Worm (Caenorhabditis elegans): Measurements from ENCODE around the gene dph-5.
A peak's percentile ranks its signal among the peaks of the same experiment; 100 is the strongest.

Gene dph-5

DNA sequence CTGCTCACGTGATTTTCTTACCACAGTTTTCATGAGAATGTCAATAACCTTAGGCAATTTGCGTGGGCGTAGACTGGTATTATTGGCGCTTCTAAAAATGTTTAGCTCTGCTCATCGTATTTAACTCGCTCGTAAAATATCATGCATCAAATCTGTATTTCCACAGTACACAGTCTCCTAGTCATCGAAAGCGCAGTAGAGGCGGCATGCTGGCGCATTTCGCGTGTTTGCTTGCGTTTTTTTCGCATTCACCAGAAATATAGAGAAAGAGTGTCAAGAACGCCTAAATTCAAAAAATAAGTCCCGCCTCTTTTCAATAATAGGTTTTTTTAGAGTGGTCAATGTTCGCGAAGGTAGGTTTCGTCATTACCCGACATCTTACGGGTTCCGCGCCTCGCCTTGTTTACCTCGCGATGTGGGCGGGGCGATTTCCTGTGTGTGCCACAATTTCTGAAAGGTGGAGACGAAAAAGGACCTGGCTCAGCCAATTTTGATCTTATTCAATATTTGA lies 26.7 kb downstream of the dph-5 start (continued):
- TF ChIP-seq fkh-10 (GFP tag; optimal IDR thresholded peaks at IDR 0.05) (no peak), unc-39 (tag; optimal IDR thresholded peaks at IDR 0.05) (no peak), ces-1 (GFP tag; optimal IDR thresholded peaks at IDR 0.05) (no peak), F37D6.2 (tag; optimal IDR thresholded peaks at IDR 0.05) (no peak), hlh-30 (tag; optimal IDR thresholded peaks at IDR 0.05; ENCODE audit: insufficient read depth) (peak; percentile 36), unc-62 (GFP tag; optimal IDR thresholded peaks at IDR 0.05 in 1 of 2) (peak in 1 of 2 experiments; percentile 88), unc-62 (tag; optimal IDR thresholded peaks at IDR 0.05) (no peak), ceh-28 (tag; optimal IDR thresholded peaks at IDR 0.05) (no peak), ZK546.5 (tag; optimal IDR thresholded peaks at IDR 0.05) (no peak), ceh-82 (tag; optimal IDR thresholded peaks at IDR 0.05) (no peak), tag-97 (GFP tag; IDR thresholded peaks at IDR 0.05) (no peak), pha-4 (GFP tag; IDR thresholded peaks at IDR 0.05) (peak; percentile 66), pha-4 (tag; optimal IDR thresholded peaks at IDR 0.05) (no peak), Y5F2A.4 (GFP tag; optimal IDR thresholded peaks at IDR 0.05) (no peak), dmd-6 (GFP tag; IDR thresholded peaks at IDR 0.05) (peak; percentile 57), T20F7.1 (GFP tag; optimal IDR thresholded peaks at IDR 0.05) (peak; percentile 63), rbr-2 (tag; optimal IDR thresholded peaks at IDR 0.05) (peak; percentile 41), lim-7 (GFP tag; IDR thresholded peaks at IDR 0.05) (no peak; the same call in 1 of the 2 replicates), tra-1 (GFP tag; IDR thresholded peaks at IDR 0.05) (0 out of 2 replicates have a peak, but pooled peaks have one; percentile 60), mdt-29 (GFP tag; IDR thresholded peaks at IDR 0.05) (peak; percentile 88), Y75B8A.6 (GFP tag; IDR thresholded peaks at IDR 0.05) (peak; percentile 82; the same call in 1 of the 2 replicates), D1046.2 (GFP tag; IDR thresholded peaks at IDR 0.05) (peak; percentile 73), dpl-1 (GFP tag; optimal IDR thresholded peaks at IDR 0.05) (peak; percentile 29), zag-1 (tag; optimal IDR thresholded peaks at IDR 0.05) (no peak), cey-2 (tag; optimal IDR thresholded peaks at IDR 0.05; ENCODE audit: borderline replicate concordance, insufficient read depth) (no peak), unc-130 (GFP tag; optimal IDR thresholded peaks at IDR 0.05) (peak; percentile 76), mep-1 (tag; optimal IDR thresholded peaks at IDR 0.05) (peak; percentile 61), F44E2.7 (GFP tag; IDR thresholded peaks at IDR 0.05) (peak; percentile 74; the same call in 1 of the 2 replicates), spr-1 (tag; optimal IDR thresholded peaks at IDR 0.05) (peak; percentile 76), sdz-12 (GFP tag; optimal IDR thresholded peaks at IDR 0.05) (no peak), skn-1 (tag; optimal IDR thresholded peaks at IDR 0.05) (no peak), jun-1 (tag; optimal IDR thresholded peaks at IDR 0.05) (no peak), saeg-2 (GFP tag; IDR thresholded peaks at IDR 0.05) (peak; percentile 69; the same call in 1 of the 2 replicates), nhr-10 (tag; optimal IDR thresholded peaks at IDR 0.05) (no peak), nhr-42 (GFP tag; IDR thresholded peaks at IDR 0.05) (0 out of 2 replicates have a peak, but pooled peaks have one; percentile 69), F10B5.3 (tag; optimal IDR thresholded peaks at IDR 0.05) (peak; percentile 58), nhr-6 (tag; optimal IDR thresholded peaks at IDR 0.05) (no peak), lin-39 (tag; optimal IDR thresholded peaks at IDR 0.05) (no peak), hif-1 (tag; optimal IDR thresholded peaks at IDR 0.05) (peak in 1 of 2 experiments; percentile 32), lin-38 (GFP tag; IDR thresholded peaks at IDR 0.05) (peak; percentile 89), set-16 (GFP tag; IDR thresholded peaks at IDR 0.05) (no peak), zip-2 (tag; optimal IDR thresholded peaks at IDR 0.05) (no peak)

DNA sequence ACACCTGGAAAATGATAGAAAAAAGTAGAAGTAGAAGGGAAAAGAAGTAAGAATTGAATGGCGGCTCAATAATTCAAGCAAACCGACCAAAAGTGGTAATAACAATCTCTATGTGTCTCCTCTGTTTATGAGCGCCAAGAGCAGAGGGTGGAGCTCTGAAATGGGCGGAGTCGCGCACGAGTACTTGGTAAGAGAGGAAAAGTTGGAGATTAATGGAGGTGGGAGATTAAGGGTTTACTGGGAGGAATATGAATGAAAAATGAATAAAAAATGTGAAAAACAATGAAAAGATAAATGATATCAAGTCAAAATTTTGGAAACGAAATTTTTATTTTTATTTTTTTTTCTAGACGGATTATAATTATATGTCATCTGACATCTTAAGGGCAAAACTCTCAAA lies 27.7 kb downstream of the dph-5 start:
- TF ChIP-seq nhr-6 (tag; optimal IDR thresholded peaks at IDR 0.05) = no peak
- TF ChIP-seq nhr-237 (tag; optimal IDR thresholded peaks at IDR 0.05) = no peak
- no peak for TF ChIP-seq mdl-1 (tag; optimal IDR thresholded peaks at IDR 0.05)
- no peak for TF ChIP-seq F49E8.2 (tag; optimal IDR thresholded peaks at IDR 0.05; ENCODE audit: borderline replicate concordance)
- TF ChIP-seq D1046.2 (GFP tag; IDR thresholded peaks at IDR 0.05) = no peak
- no peak for TF ChIP-seq nhr-102 (tag; optimal IDR thresholded peaks at IDR 0.05)
- TF ChIP-seq R02D3.7 (tag; optimal IDR thresholded peaks at IDR 0.05) = no peak
- TF ChIP-seq vab-7 (GFP tag; IDR thresholded peaks at IDR 0.05) = no peak

All from whole organism, L4 larva.